Worm (Caenorhabditis elegans): ENCODE measurements around the gene ztf-27.

- TF ChIP-seq dmd-9 (GFP tag; IDR thresholded peaks at IDR 0.05) (no peak), nhr-28 (tag; optimal IDR thresholded peaks at IDR 0.05) (no peak), lsy-2 (tag; optimal IDR thresholded peaks at IDR 0.05) (no peak), cey-2 (tag; optimal IDR thresholded peaks at IDR 0.05; ENCODE audit: borderline replicate concordance, insufficient read depth) (no peak), D1046.2 (GFP tag; IDR thresholded peaks at IDR 0.05) (no peak), unc-62 (GFP tag; optimal IDR thresholded peaks at IDR 0.05 in 1 of 2) (no peak), unc-62 (tag; optimal IDR thresholded peaks at IDR 0.05) (no peak), skn-1 (tag; optimal IDR thresholded peaks at IDR 0.05) (no peak), mes-2 (tag; optimal IDR thresholded peaks at IDR 0.05; ENCODE audit: poor library complexity, severe bottlenecking) (no peak), fkh-10 (GFP tag; optimal IDR thresholded peaks at IDR 0.05) (no peak), snpc-4 (tag; optimal IDR thresholded peaks at IDR 0.05) (no peak), mdl-1 (tag; optimal IDR thresholded peaks at IDR 0.05) (no peak)
These were observed 17.9 kb upstream of the ztf-27 start, which contains the start of gene ceh-57 for ce11 chrII:10367202-10367601.

Data from whole organism, L4 larva.